Worm (Caenorhabditis elegans) whole organism, L1 larva: Measurements from ENCODE around the gene lap-1.
"Not testable (repeated sequence)": the region's sequence is repeated elsewhere in the genome, so short reads cannot be mapped to it uniquely, and the experiment has no call there.

Experiments
- F16B12.6 ChIP-seq: fragments of 150-350 bp; optimal IDR thresholded peaks from 2 replicates; lab custom pipeline; 2014; ENCODE audit warnings: missing biosample characterization, missing genetic modification characterization
- aly-2 ChIP-seq: fragments of 150-350 bp; optimal IDR thresholded peaks from 2 replicates; lab custom pipeline; 2014; ENCODE audit warnings: missing biosample characterization, missing genetic modification characterization
- ama-1 ChIP-seq: fragments of 150-350 bp; optimal IDR thresholded peaks from 2 replicates; lab custom pipeline; 2014
- ceh-82 ChIP-seq, 3 experiments: fragments of 150-350 bp in 1 of 3; sonication (generic microtip) in 2 of 3; optimal IDR thresholded peaks; 2 replicates each; lab custom pipeline; 2014 to 2017; ENCODE audit warnings: missing biosample characterization in 3 of 3, missing genetic modification characterization in 3 of 3
- ces-1 ChIP-seq: fragments of 150-350 bp; optimal IDR thresholded peaks from 2 replicates; lab custom pipeline; 2014; ENCODE audit warnings: missing biosample characterization, missing genetic modification reagents, missing genetic modification characterization
- dpl-1 ChIP-seq, 3 experiments: fragments of 150-350 bp in 2 of 3; sonication (generic microtip) in 1 of 3; optimal IDR thresholded peaks; 2 replicates each; lab custom pipeline; 2014 to 2017; ENCODE audit warnings: missing biosample characterization in 3 of 3, missing genetic modification characterization in 3 of 3, missing genetic modification reagents in 3 of 3
- dsc-1 ChIP-seq: sonication (generic microtip); optimal IDR thresholded peaks from 2 replicates; lab custom pipeline; 2016; ENCODE audit warnings: mild to moderate bottlenecking, missing genetic modification characterization, missing compliant biosample characterization
- efl-1 ChIP-seq, 4 experiments: fragments of 150-350 bp; optimal IDR thresholded peaks in 3 of 4; peaks in 1 of 4; 1 replicate in 1 of 4; 2 replicates in 3 of 4; lab custom pipeline; 2014; ENCODE audit warnings: missing biosample characterization in 2 of 4, missing genetic modification characterization in 2 of 4, missing genetic modification reagents in 2 of 4
- elt-3 ChIP-seq, 6 experiments: fragments of 150-350 bp in 1 of 6; sonication (generic microtip); optimal IDR thresholded peaks; 2 replicates each; lab custom pipeline; 2017 to 2018; ENCODE audit warnings: missing biosample characterization in 6 of 6, missing genetic modification characterization in 6 of 6, inconsistent platforms in 1 of 6
- fkh-8 ChIP-seq: sonication (generic microtip); optimal IDR thresholded peaks from 2 replicates; lab custom pipeline; 2016; ENCODE audit warnings: mild to moderate bottlenecking, missing genetic modification characterization, missing compliant biosample characterization
- hlh-4 ChIP-seq: sonication (generic microtip); optimal IDR thresholded peaks from 2 replicates; lab custom pipeline; 2016; ENCODE audit warnings: mild to moderate bottlenecking, missing genetic modification characterization, missing compliant biosample characterization
- hpl-2 ChIP-seq: fragments of 150-350 bp; optimal IDR thresholded peaks from 2 replicates; lab custom pipeline; 2014; ENCODE audit warnings: missing biosample characterization, missing genetic modification reagents, missing genetic modification characterization
- isw-1 ChIP-seq: fragments of 200-800 bp; sonication (Bioruptor generic); IDR thresholded peaks from 2 replicates; pipeline ENCODE4 v1.3.6; 2022; ENCODE audit warnings: missing genetic modification characterization, missing compliant biosample characterization
- lin-13 ChIP-seq: fragments of 150-350 bp; optimal IDR thresholded peaks from 2 replicates; lab custom pipeline; 2014; ENCODE audit warnings: missing biosample characterization, missing genetic modification reagents, missing genetic modification characterization
- lin-14 ChIP-seq: fragments of 200-800 bp; sonication (Bioruptor generic); optimal IDR thresholded peaks from 2 replicates; lab custom pipeline; 2018; ENCODE audit warnings: mild to moderate bottlenecking, missing genetic modification characterization, moderate library complexity, missing compliant biosample characterization
- lin-15B ChIP-seq: fragments of 150-350 bp; sonication (generic microtip); optimal IDR thresholded peaks from 3 replicates; lab custom pipeline; 2014; ENCODE audit warnings: missing biosample characterization, missing genetic modification characterization
- lin-39 ChIP-seq: fragments of 150-350 bp; optimal IDR thresholded peaks from 2 replicates; lab custom pipeline; 2014; ENCODE audit warnings: missing biosample characterization, missing genetic modification reagents, missing genetic modification characterization
- lsy-2 ChIP-seq, 2 experiments: fragments of 150-350 bp; optimal IDR thresholded peaks; 2 replicates each; lab custom pipeline; 2014; ENCODE audit warnings: missing biosample characterization in 2 of 2, missing genetic modification characterization in 2 of 2
- nhr-19 ChIP-seq: fragments of 200-800 bp; sonication (Bioruptor generic); conservative IDR thresholded peaks from 2 replicates; pipeline ENCODE4 v1.3.6; 2022; ENCODE audit warnings: missing genetic modification characterization, missing compliant biosample characterization
- nhr-20 ChIP-seq: sonication (generic microtip); optimal IDR thresholded peaks from 2 replicates; lab custom pipeline; 2016; ENCODE audit warnings: mild to moderate bottlenecking, missing genetic modification characterization, missing compliant biosample characterization
- nhr-237 ChIP-seq: fragments of 150-350 bp; optimal IDR thresholded peaks from 2 replicates; lab custom pipeline; 2014; ENCODE audit warnings: missing biosample characterization, missing genetic modification characterization
- nhr-28 ChIP-seq: fragments of 150-350 bp; optimal IDR thresholded peaks from 2 replicates; lab custom pipeline; 2014; ENCODE audit warnings: missing biosample characterization, missing genetic modification characterization
- nhr-71 ChIP-seq: sonication (generic microtip); optimal IDR thresholded peaks from 2 replicates; lab custom pipeline; 2016; ENCODE audit warnings: mild to moderate bottlenecking, missing genetic modification characterization, moderate library complexity, missing compliant biosample characterization
- pax-3 ChIP-seq: fragments of 200-800 bp; sonication (Bioruptor generic); optimal IDR thresholded peaks from 2 replicates; lab custom pipeline; 2018; ENCODE audit warnings: mild to moderate bottlenecking, missing genetic modification characterization, moderate library complexity, missing compliant biosample characterization
- rnt-1 ChIP-seq: sonication (generic microtip); optimal IDR thresholded peaks from 2 replicates; lab custom pipeline; 2016; ENCODE audit warnings: mild to moderate bottlenecking, missing genetic modification characterization, moderate library complexity, missing compliant biosample characterization
- skn-1 ChIP-seq: fragments of 150-350 bp; optimal IDR thresholded peaks from 2 replicates; lab custom pipeline; 2014; ENCODE audit warnings: missing biosample characterization, missing genetic modification characterization
- snu-23 ChIP-seq: sonication (generic microtip); optimal IDR thresholded peaks from 2 replicates; lab custom pipeline; 2016; ENCODE audit warnings: missing genetic modification characterization, missing compliant biosample characterization
- sptf-1 ChIP-seq: fragments of 150-350 bp; optimal IDR thresholded peaks from 2 replicates; lab custom pipeline; 2014; ENCODE audit warnings: missing biosample characterization, missing genetic modification characterization
- tbx-2 ChIP-seq: sonication (generic microtip); optimal IDR thresholded peaks from 2 replicates; lab custom pipeline; 2016; ENCODE audit warnings: missing genetic modification characterization, missing compliant biosample characterization
- unc-130 ChIP-seq: fragments of 150-350 bp; optimal IDR thresholded peaks from 2 replicates; lab custom pipeline; 2017; ENCODE audit warnings: missing biosample characterization, missing genetic modification characterization, inconsistent platforms
- unc-30 ChIP-seq: sonication (generic microtip); optimal IDR thresholded peaks from 2 replicates; lab custom pipeline; 2017; ENCODE audit warnings: missing biosample characterization, missing genetic modification characterization
- unc-86 ChIP-seq: sonication (generic microtip); optimal IDR thresholded peaks from 2 replicates; lab custom pipeline; 2016; ENCODE audit warnings: missing genetic modification characterization, missing compliant biosample characterization
- unc-98 ChIP-seq: fragments of 200-800 bp; sonication (Bioruptor generic); IDR thresholded peaks from 2 replicates; pipeline ENCODE4 v1.3.6; 2022; ENCODE audit warnings: missing genetic modification characterization, missing compliant biosample characterization
- vab-15 ChIP-seq: sonication (generic microtip); optimal IDR thresholded peaks from 2 replicates; lab custom pipeline; 2017; ENCODE audit warnings: missing genotype, mild to moderate bottlenecking, missing genetic modification characterization, missing compliant biosample characterization
- zag-1 ChIP-seq: fragments of 150-350 bp; optimal IDR thresholded peaks from 2 replicates; lab custom pipeline; 2014; ENCODE audit warnings: missing biosample characterization, missing genetic modification characterization
- ztf-11 ChIP-seq, 2 experiments: sonication (generic microtip); optimal IDR thresholded peaks; 2 replicates each; lab custom pipeline; 2016 to 2017; ENCODE audit warnings: missing genetic modification characterization in 2 of 2, missing biosample characterization in 1 of 2, missing compliant biosample characterization in 1 of 2

Gene lap-1

DNA sequence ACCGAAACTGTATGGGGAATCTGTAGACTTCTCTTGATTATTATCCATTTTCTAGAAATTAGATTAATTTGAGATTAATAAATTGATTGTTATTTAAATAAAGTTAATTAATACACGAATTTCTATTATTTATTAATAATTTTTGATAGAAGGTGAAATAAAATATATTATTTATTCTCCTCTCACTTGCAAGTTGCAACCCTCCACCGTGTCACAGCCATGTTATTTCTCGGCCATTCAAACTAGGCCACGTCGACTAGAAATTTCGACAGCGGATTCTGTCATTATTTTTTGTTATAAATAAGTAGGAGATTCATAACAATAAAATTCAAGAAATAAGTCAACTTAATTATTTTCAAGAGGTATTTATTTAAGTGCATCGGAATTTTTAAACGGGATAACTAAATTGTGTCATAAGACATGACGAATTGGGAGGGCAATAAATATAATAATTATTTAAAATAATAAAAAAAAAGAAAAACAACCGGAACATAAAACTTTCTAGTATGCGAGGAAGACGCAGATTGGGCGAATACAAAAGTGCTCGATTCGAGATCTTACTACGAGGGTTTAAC, 41.9 kb upstream of the lap-1 start, which contains the start of gene ufbp-1 (continued):
- TF ChIP-seq elt-3 (tag; optimal IDR thresholded peaks at IDR 0.05; lab: Kevin White, UChicago) (peak in 1 of 6 experiments; percentile 90), snu-23 (GFP tag; lab: Kevin White, UChicago) (peak; percentile 60), fkh-8 (tag; lab: Kevin White, UChicago) (peak; percentile 18), unc-86 (tag; lab: Kevin White, UChicago) (peak; percentile 6), skn-1 (peak; percentile 94), lin-15B (tag; lab: Kevin White, UChicago) (peak; percentile 33), ceh-82 (tag; optimal IDR thresholded peaks at IDR 0.05; lab: Kevin White, UChicago) (no peak), tbx-2 (tag; lab: Kevin White, UChicago) (no peak), dsc-1 (tag; lab: Kevin White, UChicago) (peak; percentile 33), aly-2 (tag; lab: Kevin White, UChicago) (peak; percentile 98), ces-1 (GFP tag; lab: Kevin White, UChicago) (no peak), pax-3 (peak; percentile 38), vab-15 (tag; lab: Kevin White, UChicago) (no peak), nhr-71 (tag; lab: Kevin White, UChicago) (peak; percentile 76), ztf-11 (tag; optimal IDR thresholded peaks at IDR 0.05; lab: Kevin White, UChicago) (peak in 1 of 2 experiments; percentile 26), F16B12.6 (peak; percentile 1), sptf-1 (no peak), lsy-2 (tag; optimal IDR thresholded peaks at IDR 0.05; lab: Kevin White, UChicago) (peak; percentile 45 to 86), efl-1 (optimal IDR thresholded peaks at IDR 0.05; lab: Kevin White, UChicago) (no peak), efl-1 (GFP tag; optimal IDR thresholded peaks at IDR 0.05 in 1 of 2; lab: Kevin White, UChicago) (peak; percentile 27 to 57), unc-30 (tag; lab: Kevin White, UChicago) (no peak), unc-130 (tag; lab: Kevin White, UChicago) (peak; percentile 13), nhr-28 (tag; lab: Kevin White, UChicago) (no peak), ama-1 (lab: Kevin White, UChicago) (peak; percentile 99), lin-14 (GFP tag; lab: Kevin White, UChicago) (peak; percentile 51), zag-1 (tag; lab: Kevin White, UChicago) (no peak), nhr-19 (GFP tag; lab: Robert Waterston, UW) (peak; percentile 29; the same call in 1 of the 2 replicates), nhr-237 (tag; lab: Kevin White, UChicago) (no peak), hpl-2 (GFP tag; lab: Kevin White, UChicago) (no peak), lin-13 (GFP tag; lab: Kevin White, UChicago) (peak; percentile 58), nhr-20 (tag; lab: Kevin White, UChicago) (peak; percentile 55), hlh-4 (peak; percentile 15), dpl-1 (GFP tag; optimal IDR thresholded peaks at IDR 0.05; lab: Kevin White, UChicago) (peak; percentile 24 to 65 (median 44)), rnt-1 (tag; lab: Kevin White, UChicago) (peak; percentile 53)

- peak; percentile 31; the same call in 1 of the 2 replicates for TF ChIP-seq isw-1 (GFP tag; lab: Robert Waterston, UW)
- TF ChIP-seq efl-1 (optimal IDR thresholded peaks at IDR 0.05; lab: Kevin White, UChicago), result not testable (repeated sequence)
- peak; percentile 9 to 57 for TF ChIP-seq efl-1 (GFP tag; optimal IDR thresholded peaks at IDR 0.05 in 1 of 2; lab: Kevin White, UChicago)
- peak; percentile 58; the same call in 1 of the 2 replicates for TF ChIP-seq unc-98
Measured at ce11 chrIII:8441298-8441697, 39.6 kb upstream of the lap-1 start.

ce11 chrIII:8439312-8439711, 37.6 kb upstream of the lap-1 start, which contains the start of gene pqn-96:
TSS of gene pqn-96 (minus strand) at chrIII:8439412.
- no peak for TF ChIP-seq rnt-1 (tag; lab: Kevin White, UChicago)
- no peak for TF ChIP-seq lin-39 (tag; lab: Kevin White, UChicago)
- no peak for TF ChIP-seq efl-1 (optimal IDR thresholded peaks at IDR 0.05; lab: Kevin White, UChicago)
- TF ChIP-seq efl-1 (GFP tag; optimal IDR thresholded peaks at IDR 0.05 in 1 of 2; lab: Kevin White, UChicago), result peak in 1 of 2 experiments; percentile 84
